Worm (Caenorhabditis elegans): ENCODE measurements around the gene F37C12.21.

The F37C12.21 gene

ce11 chrIII:7199467-7199866 is 11.3 kb downstream of the F37C12.21 start:
- no peak for TF ChIP-seq ekl-4 (GFP tag; IDR thresholded peaks at IDR 0.05)
- TF ChIP-seq tlf-1 (GFP tag; optimal IDR thresholded peaks at IDR 0.05): no peak
- no peak for TF ChIP-seq mcd-1 (GFP tag; IDR thresholded peaks at IDR 0.05)
- no peak for TF ChIP-seq F39B2.1 (GFP tag; IDR thresholded peaks at IDR 0.05)
- no peak for TF ChIP-seq ceh-79 (tag; optimal IDR thresholded peaks at IDR 0.05)
- no peak for TF ChIP-seq pha-4 (tag; optimal IDR thresholded peaks at IDR 0.05)
- no peak for TF ChIP-seq sptf-2 (GFP tag; optimal IDR thresholded peaks at IDR 0.05)
- no peak for TF ChIP-seq madf-3 (GFP tag; IDR thresholded peaks at IDR 0.05)
- no peak for TF ChIP-seq ZK185.1 (tag; optimal IDR thresholded peaks at IDR 0.05; ENCODE audit: poor library complexity, severe bottlenecking)
- no peak for TF ChIP-seq ccch-3 (GFP tag; optimal IDR thresholded peaks at IDR 0.05)
- no peak for TF ChIP-seq F57C9.4 (tag; optimal IDR thresholded peaks at IDR 0.05)
- no peak for TF ChIP-seq egl-44 (GFP tag; IDR thresholded peaks at IDR 0.05)
- TF ChIP-seq C06A6.2 (GFP tag; conservative IDR thresholded peaks at IDR 0.05): no peak
- TF ChIP-seq snpc-4 (GFP tag; optimal IDR thresholded peaks at IDR 0.05): no peak
- TF ChIP-seq snpc-4 (tag; optimal IDR thresholded peaks at IDR 0.05): no peak
- TF ChIP-seq hlh-12 (tag; optimal IDR thresholded peaks at IDR 0.05): no peak
- TF ChIP-seq hlh-26 (GFP tag; conservative IDR thresholded peaks at IDR 0.05): no peak
- TF ChIP-seq ceh-58 (GFP tag; IDR thresholded peaks at IDR 0.05): no peak
- TF ChIP-seq die-1 (tag; optimal IDR thresholded peaks at IDR 0.05): no peak
- no peak for TF ChIP-seq snpc-1.1 (tag; optimal IDR thresholded peaks at IDR 0.05; ENCODE audit: insufficient read depth)

- TF ChIP-seq aptf-2 (GFP tag; conservative IDR thresholded peaks at IDR 0.05): no peak
- no peak for TF ChIP-seq B0336.3 (GFP tag; IDR thresholded peaks at IDR 0.05)
- TF ChIP-seq dpl-1 (GFP tag; optimal IDR thresholded peaks at IDR 0.05): no peak
- TF ChIP-seq mel-28 (tag; optimal IDR thresholded peaks at IDR 0.05; ENCODE audit: borderline replicate concordance): no peak
- TF ChIP-seq let-526 (GFP tag; IDR thresholded peaks at IDR 0.05): no peak
- no peak for TF ChIP-seq ztf-6 (GFP tag; IDR thresholded peaks at IDR 0.05)
- no peak for TF ChIP-seq atf-7 (tag; optimal IDR thresholded peaks at IDR 0.05)
- no peak for TF ChIP-seq hsf-1 (GFP tag; IDR thresholded peaks at IDR 0.05)
- no peak for TF ChIP-seq lsy-27 (tag; optimal IDR thresholded peaks at IDR 0.05; ENCODE audit: borderline replicate concordance, insufficient read depth)
- TF ChIP-seq somi-1 (GFP tag; optimal IDR thresholded peaks at IDR 0.05): no peak
- no peak for TF ChIP-seq F49E8.2 (tag; optimal IDR thresholded peaks at IDR 0.05; ENCODE audit: insufficient read depth)
Observed at ce11 chrIII:7201378-7202256, 13.5 kb downstream of the F37C12.21 start, which contains the start of gene dpy-31. Gene dpy-31 (plus strand): TSS chrIII:7202206.

ce11 chrIII:7203130-7203775 is 15.1 kb downstream of the F37C12.21 start:
- TF ChIP-seq C06A6.2 (GFP tag; conservative IDR thresholded peaks at IDR 0.05) (no peak), snpc-1.1 (tag; optimal IDR thresholded peaks at IDR 0.05; ENCODE audit: insufficient read depth) (no peak), somi-1 (GFP tag; optimal IDR thresholded peaks at IDR 0.05) (peak; percentile 26), lin-40 (tag; optimal IDR thresholded peaks at IDR 0.05) (peak; percentile 20), lin-35 (GFP tag; optimal IDR thresholded peaks at IDR 0.05) (no peak)

Measured in whole organism, young adult.